Fruit fly (Drosophila melanogaster): ENCODE data around the gene smog.

Gene smog

DNA sequence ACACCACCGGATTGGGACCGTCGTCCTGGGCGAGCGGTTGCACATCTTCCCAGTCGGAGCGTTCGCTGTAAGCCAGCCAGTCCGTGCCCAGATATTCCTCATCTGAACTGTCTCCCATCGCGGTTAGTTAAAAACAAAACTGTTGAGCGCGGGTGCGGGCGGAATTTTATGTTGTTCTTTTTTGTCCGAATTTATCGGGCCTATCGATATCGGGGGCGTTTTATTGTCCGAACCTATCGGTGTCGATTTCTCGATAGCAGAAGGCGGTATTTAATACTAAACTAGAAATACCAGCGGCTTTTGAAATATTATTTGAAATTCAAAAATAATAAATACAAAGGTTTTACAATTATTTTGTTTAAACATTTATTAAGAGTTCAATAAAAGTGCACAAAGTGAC is 22.2 kb upstream of the smog start, which contains the start of gene Fnta (continued):
- TF ChIP-seq CG18599 (GFP tag; optimal IDR thresholded peaks at IDR 0.05) (no peak), scrt (GFP tag; optimal IDR thresholded peaks at IDR 0.05) (no peak), Atf3 (GFP tag; optimal IDR thresholded peaks at IDR 0.05) (no peak), ewg (GFP tag; optimal IDR thresholded peaks at IDR 0.05) (no peak), emc (GFP tag; optimal IDR thresholded peaks at IDR 0.05) (no peak), gro (GFP tag; optimal IDR thresholded peaks at IDR 0.05) (no peak), fd64A (GFP tag; optimal IDR thresholded peaks at IDR 0.05) (no peak), Blimp-1 (GFP tag; optimal IDR thresholded peaks at IDR 0.05) (no peak), Lhr (GFP tag; optimal IDR thresholded peaks at IDR 0.05) (no peak), ac (GFP tag; optimal IDR thresholded peaks at IDR 0.05) (no peak), repo (GFP tag; optimal IDR thresholded peaks at IDR 0.05) (no peak), CG8924 (tag; optimal IDR thresholded peaks at IDR 0.05) (no peak), CrebB (tag; optimal IDR thresholded peaks at IDR 0.05) (no peak), CG17612 (GFP tag; IDR thresholded peaks at IDR 0.05) (no peak), Deaf1 (tag; optimal IDR thresholded peaks at IDR 0.05) (no peak), zfh2 (GFP tag; optimal IDR thresholded peaks at IDR 0.05) (no peak), CG16813 (GFP tag; IDR thresholded peaks at IDR 0.05; ENCODE audit: partially characterized antibody) (peak; percentile 75), chinmo (GFP tag; IDR thresholded peaks at IDR 0.05; ENCODE audit: partially characterized antibody) (peak; percentile 46; the same call in 1 of the 4 replicates), klu (GFP tag; IDR thresholded peaks at IDR 0.05) (no peak), jing (GFP tag; optimal IDR thresholded peaks at IDR 0.05) (no peak), Doc3 (GFP tag; IDR thresholded peaks at IDR 0.05; ENCODE audit: partially characterized antibody) (peak; percentile 67; the same call in 1 of the 3 replicates), wek (GFP tag; optimal IDR thresholded peaks at IDR 0.05) (no peak), da (GFP tag; optimal IDR thresholded peaks at IDR 0.05) (no peak), so (GFP tag; IDR thresholded peaks at IDR 0.05) (no peak), org-1 (GFP tag; optimal IDR thresholded peaks at IDR 0.05) (no peak), ara (GFP tag; IDR thresholded peaks at IDR 0.05) (no peak), CG31224 (GFP tag; IDR thresholded peaks at IDR 0.05) (no peak), CG34422 (GFP tag; IDR thresholded peaks at IDR 0.05) (no peak), CG2129 (GFP tag; IDR thresholded peaks at IDR 0.05; ENCODE audit: partially characterized antibody) (peak; percentile 24; the same call in 1 of the 2 replicates), CG17186 (GFP tag; optimal IDR thresholded peaks at IDR 0.05) (no peak), CG4854 (GFP tag; optimal IDR thresholded peaks at IDR 0.05) (no peak), psq (GFP tag; optimal IDR thresholded peaks at IDR 0.05) (no peak), CoRest (tag; optimal IDR thresholded peaks at IDR 0.05) (no peak), CG6683 (GFP tag; optimal IDR thresholded peaks at IDR 0.05) (no peak), kah (GFP tag; optimal IDR thresholded peaks at IDR 0.05) (no peak), Mrtf (GFP tag; IDR thresholded peaks at IDR 0.05) (no peak), CG15479 (GFP tag; optimal IDR thresholded peaks at IDR 0.05) (no peak), ATbp (GFP tag; optimal IDR thresholded peaks at IDR 0.05) (no peak), CG32767 (GFP tag; IDR thresholded peaks at IDR 0.05) (no peak), crc (GFP tag; optimal IDR thresholded peaks at IDR 0.05) (no peak), pan (optimal IDR thresholded peaks at IDR 0.05) (no peak), pan (GFP tag; optimal IDR thresholded peaks at IDR 0.05 in 1 of 2, IDR thresholded peaks at IDR 0.05 in 1 of 2) (no peak), E2f2 (GFP tag; IDR thresholded peaks at IDR 0.05) (peak; percentile 89), CG12299 (tag; optimal IDR thresholded peaks at IDR 0.05) (no peak), CG11696 (GFP tag; IDR thresholded peaks at IDR 0.05) (no peak), stc (GFP tag; IDR thresholded peaks at IDR 0.05) (no peak), Hand (GFP tag; optimal IDR thresholded peaks at IDR 0.05) (no peak)
